Fruit fly (Drosophila melanogaster): ENCODE measurements around the gene gb.

- TF ChIP-seq Myc (optimal IDR thresholded peaks at IDR 0.05) (no peak), psq (GFP tag; optimal IDR thresholded peaks at IDR 0.05) (no peak), Dif (GFP tag; optimal IDR thresholded peaks at IDR 0.05; ENCODE audit: partially characterized antibody) (no peak), dmrt93B (GFP tag; optimal IDR thresholded peaks at IDR 0.05) (no peak), br (GFP tag; optimal IDR thresholded peaks at IDR 0.05) (no peak), usp (GFP tag; optimal IDR thresholded peaks at IDR 0.05) (no peak), Jra (GFP tag; optimal IDR thresholded peaks at IDR 0.05) (no peak)
These were observed 21.9 kb upstream of the gb start for dm6 chr3R:27133992-27134391.
